Fruit fly (Drosophila melanogaster): Measurements from ENCODE around the gene CG3919.

- TF ChIP-seq cnc (optimal IDR thresholded peaks at IDR 0.05) (no peak), CG12768 (GFP tag; optimal IDR thresholded peaks at IDR 0.05) (no peak)
Observed at dm6 chr3L:14453260-14453590, 42.8 kb downstream of the CG3919 start.
